Worm (Caenorhabditis elegans) whole organism, young adult: ENCODE data around the gene Y43F8C.17.

ENCODE experiments used
- B0336.3 ChIP-seq: fragments of 200-800 bp; sonication (Bioruptor generic); IDR thresholded peaks from 2 replicates; pipeline ENCODE4 v1.3.6; 2022; ENCODE audit warnings: missing genetic modification characterization, missing compliant biosample characterization
- D2030.7 ChIP-seq: fragments of 200-800 bp; sonication (Bioruptor generic); IDR thresholded peaks from 2 replicates; pipeline ENCODE4 v1.3.6; 2022; ENCODE audit warnings: missing genetic modification reagents, missing genetic modification characterization, missing compliant biosample characterization
- F22D6.2 ChIP-seq: sonication (generic microtip); optimal IDR thresholded peaks from 2 replicates; lab custom pipeline; 2016; ENCODE audit warnings: mild to moderate bottlenecking, missing genetic modification characterization, missing compliant biosample characterization
- F33H1.4 ChIP-seq: fragments of 200-800 bp; sonication (Bioruptor generic); IDR thresholded peaks from 2 replicates; pipeline ENCODE4 v1.3.6; 2022; ENCODE audit warnings: missing genetic modification reagents, missing genetic modification characterization, missing compliant biosample characterization
- K11D2.4 ChIP-seq: fragments of 200-800 bp; sonication (Bioruptor generic); IDR thresholded peaks from 2 replicates; pipeline ENCODE4 v1.3.6; 2022; ENCODE audit warnings: missing genetic modification reagents, missing genetic modification characterization, missing compliant biosample characterization
- T26A5.8 ChIP-seq: sonication (generic microtip); optimal IDR thresholded peaks from 2 replicates; lab custom pipeline; 2016; ENCODE audit warnings: missing genetic modification characterization, missing compliant biosample characterization
- Y53F4B.3 ChIP-seq: fragments of 200-800 bp; sonication (Bioruptor generic); IDR thresholded peaks from 2 replicates; pipeline ENCODE4 v1.3.6; 2022; ENCODE audit warnings: missing genetic modification reagents, missing genetic modification characterization, missing compliant biosample characterization
- Y95B8A.8 ChIP-seq: fragments of 200-800 bp; sonication (Bioruptor generic); IDR thresholded peaks from 2 replicates; pipeline ENCODE4 v1.3.6; 2022; ENCODE audit warnings: missing genetic modification reagents, missing genetic modification characterization, missing compliant biosample characterization
- chd-7 ChIP-seq: sonication (generic microtip); optimal IDR thresholded peaks from 2 replicates; lab custom pipeline; 2016; ENCODE audit warnings: mild to moderate bottlenecking, missing genetic modification characterization, moderate library complexity, missing compliant biosample characterization
- die-1 ChIP-seq: sonication (generic microtip); optimal IDR thresholded peaks from 2 replicates; lab custom pipeline; 2016; ENCODE audit warnings: missing genotype, mild to moderate bottlenecking, missing genetic modification characterization, missing compliant biosample characterization
- dox-1 ChIP-seq: fragments of 200-800 bp; sonication (Bioruptor generic); IDR thresholded peaks from 2 replicates; pipeline ENCODE4 v1.3.6; 2022; ENCODE audit warnings: missing genetic modification reagents, missing genetic modification characterization, missing compliant biosample characterization
- efl-1 ChIP-seq: fragments of 150-350 bp; optimal IDR thresholded peaks from 2 replicates; lab custom pipeline; 2014; ENCODE audit warnings: missing biosample characterization, missing genetic modification reagents, missing genetic modification characterization
- egl-18 ChIP-seq: fragments of 200-800 bp; sonication (Bioruptor generic); IDR thresholded peaks from 2 replicates; pipeline ENCODE4 v1.3.6; 2022; ENCODE audit warnings: missing genetic modification reagents, missing genetic modification characterization, missing compliant biosample characterization
- egrh-3 ChIP-seq: fragments of 200-800 bp; sonication (Bioruptor generic); IDR thresholded peaks from 2 replicates; pipeline ENCODE4 v1.3.6; 2022; ENCODE audit warnings: missing genetic modification reagents, missing genetic modification characterization, missing compliant biosample characterization
- ekl-4 ChIP-seq: fragments of 200-800 bp; sonication (Bioruptor generic); IDR thresholded peaks from 2 replicates; pipeline ENCODE4 v1.3.6; 2022; ENCODE audit warnings: missing genetic modification reagents, missing genetic modification characterization, missing compliant biosample characterization
- ets-4 ChIP-seq: fragments of 200-800 bp; sonication (Bioruptor generic); optimal IDR thresholded peaks from 2 replicates; lab custom pipeline; 2018; ENCODE audit warnings: mild to moderate bottlenecking, missing genetic modification characterization, missing compliant biosample characterization
- him-1 ChIP-seq: sonication (generic microtip); optimal IDR thresholded peaks from 2 replicates; lab custom pipeline; 2016; ENCODE audit warnings: missing genotype, missing genetic modification reagents, missing genetic modification characterization, missing compliant biosample characterization
- hlh-26 ChIP-seq: fragments of 200-800 bp; sonication (Bioruptor generic); conservative IDR thresholded peaks from 2 replicates; pipeline ENCODE4 v1.3.6; 2022; ENCODE audit warnings: missing genetic modification reagents, missing genetic modification characterization, missing compliant biosample characterization
- lag-1 ChIP-seq: fragments of 200-800 bp; sonication (Bioruptor generic); IDR thresholded peaks from 2 replicates; pipeline ENCODE4 v1.3.6; 2022; ENCODE audit warnings: missing genetic modification reagents, missing genetic modification characterization, missing compliant biosample characterization
- lin-54 ChIP-seq: fragments of 200-800 bp; sonication (Bioruptor generic); optimal IDR thresholded peaks from 2 replicates; lab custom pipeline; 2018; ENCODE audit warnings: mild to moderate bottlenecking, missing genetic modification characterization, missing compliant biosample characterization
- lsl-1 ChIP-seq: fragments of 200-800 bp; sonication (Bioruptor generic); optimal IDR thresholded peaks from 2 replicates; lab custom pipeline; 2018; ENCODE audit warnings: mild to moderate bottlenecking, missing genetic modification characterization, moderate library complexity, missing compliant biosample characterization
- madf-6 ChIP-seq: fragments of 200-800 bp; sonication (Bioruptor generic); IDR thresholded peaks from 2 replicates; pipeline ENCODE4 v1.3.6; 2022; ENCODE audit warnings: missing genetic modification reagents, missing genetic modification characterization, missing compliant biosample characterization
- madf-8 ChIP-seq: fragments of 200-800 bp; sonication (Bioruptor generic); conservative IDR thresholded peaks from 2 replicates; pipeline ENCODE4 v1.3.6; 2022; ENCODE audit warnings: missing genetic modification reagents, missing genetic modification characterization, missing compliant biosample characterization
- mcd-1 ChIP-seq: fragments of 200-800 bp; sonication (Bioruptor generic); IDR thresholded peaks from 2 replicates; pipeline ENCODE4 v1.3.6; 2022; ENCODE audit warnings: missing genetic modification reagents, missing genetic modification characterization, missing compliant biosample characterization
- nfya-1 ChIP-seq: sonication (generic microtip); optimal IDR thresholded peaks from 2 replicates; lab custom pipeline; 2017; ENCODE audit warnings: antibody characterized with exemption, missing compliant biosample characterization, missing genetic modification characterization, borderline replicate concordance; ENCODE audit not compliant: insufficient read depth
- nhr-80 ChIP-seq: sonication (generic microtip); optimal IDR thresholded peaks from 2 replicates; lab custom pipeline; 2016; ENCODE audit warnings: missing genetic modification characterization, missing compliant biosample characterization
- nhr-90 ChIP-seq: sonication (generic microtip); optimal IDR thresholded peaks from 2 replicates; lab custom pipeline; 2016; ENCODE audit warnings: missing genotype, mild to moderate bottlenecking, missing genetic modification characterization, missing compliant biosample characterization
- snpc-1.1 ChIP-seq: sonication (generic microtip); optimal IDR thresholded peaks from 2 replicates; lab custom pipeline; 2017; ENCODE audit warnings: missing genetic modification characterization, mild to moderate bottlenecking, missing compliant biosample characterization, antibody characterized with exemption, moderate library complexity, missing genotype, missing genetic modification reagents; ENCODE audit not compliant: insufficient read depth
- snpc-1.3 ChIP-seq: sonication (generic microtip); optimal IDR thresholded peaks from 2 replicates; lab custom pipeline; 2017; ENCODE audit warnings: missing genetic modification characterization, mild to moderate bottlenecking, missing compliant biosample characterization, antibody characterized with exemption, moderate library complexity, missing genotype, missing genetic modification reagents; ENCODE audit not compliant: insufficient read depth
- snpc-4 ChIP-seq, 5 experiments: fragments of 150-350 bp in 1 of 5; sonication (generic microtip) in 4 of 5; optimal IDR thresholded peaks; 2 replicates each; lab custom pipeline; 2014 to 2018; ENCODE audit warnings: missing genetic modification characterization in 5 of 5, missing biosample characterization in 3 of 5, antibody characterized with exemption in 2 of 5, mild to moderate bottlenecking in 2 of 5, missing compliant biosample characterization in 2 of 5, missing genotype in 2 of 5, moderate library complexity in 2 of 5, missing genetic modification reagents in 1 of 5
- sptf-2 ChIP-seq: fragments of 200-800 bp; sonication (Bioruptor generic); optimal IDR thresholded peaks from 2 replicates; lab custom pipeline; 2018; ENCODE audit warnings: mild to moderate bottlenecking, missing genetic modification characterization, missing compliant biosample characterization
- tbp1 ChIP-seq: fragments of 200-800 bp; sonication (Bioruptor generic); optimal IDR thresholded peaks from 2 replicates; lab custom pipeline; 2018; ENCODE audit warnings: mild to moderate bottlenecking, missing genetic modification characterization, missing compliant biosample characterization
- tbx-9 ChIP-seq: sonication (generic microtip); optimal IDR thresholded peaks from 2 replicates; lab custom pipeline; 2016; ENCODE audit warnings: borderline replicate concordance, missing genetic modification characterization, inconsistent platforms, missing compliant biosample characterization
- xnd-1 ChIP-seq: sonication (generic microtip); optimal IDR thresholded peaks from 2 replicates; lab custom pipeline; 2016; ENCODE audit warnings: missing genotype, missing genetic modification reagents, missing genetic modification characterization, missing compliant biosample characterization
- zfh-2 ChIP-seq: fragments of 200-800 bp; sonication (Bioruptor generic); conservative IDR thresholded peaks from 2 replicates; pipeline ENCODE4 v1.3.6; 2022; ENCODE audit warnings: missing genetic modification reagents, missing genetic modification characterization, missing compliant biosample characterization
- ztf-28 ChIP-seq: fragments of 200-800 bp; sonication (Bioruptor generic); IDR thresholded peaks from 2 replicates; pipeline ENCODE4 v1.3.6; 2022; ENCODE audit warnings: missing genetic modification reagents, missing genetic modification characterization, missing compliant biosample characterization

Y43F8C.17 gene

DNA sequence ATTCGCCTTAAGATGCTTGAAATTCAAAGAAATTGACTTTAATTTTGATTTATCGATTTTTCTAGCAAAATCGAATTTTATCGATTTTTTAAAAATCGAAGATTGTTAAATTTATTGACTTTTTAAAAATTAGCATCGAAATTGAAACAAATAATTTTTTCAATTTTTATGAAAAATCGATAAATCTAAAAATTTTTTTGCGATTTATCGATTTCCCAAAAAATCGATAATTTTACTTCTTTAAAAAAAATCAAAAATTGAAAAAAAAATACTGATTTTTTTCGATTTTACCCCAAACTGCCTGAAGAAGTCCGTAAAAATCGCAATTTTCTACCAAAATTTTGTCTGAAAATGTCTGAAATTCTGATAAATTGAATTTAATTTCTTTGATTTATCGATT is 24.0 kb upstream of the Y43F8C.17 start (continued):
- TF ChIP-seq hlh-26 (GFP tag; lab: Robert Waterston, UW) (no peak), egl-18 (GFP tag; lab: Robert Waterston, UW) (no peak)

DNA sequence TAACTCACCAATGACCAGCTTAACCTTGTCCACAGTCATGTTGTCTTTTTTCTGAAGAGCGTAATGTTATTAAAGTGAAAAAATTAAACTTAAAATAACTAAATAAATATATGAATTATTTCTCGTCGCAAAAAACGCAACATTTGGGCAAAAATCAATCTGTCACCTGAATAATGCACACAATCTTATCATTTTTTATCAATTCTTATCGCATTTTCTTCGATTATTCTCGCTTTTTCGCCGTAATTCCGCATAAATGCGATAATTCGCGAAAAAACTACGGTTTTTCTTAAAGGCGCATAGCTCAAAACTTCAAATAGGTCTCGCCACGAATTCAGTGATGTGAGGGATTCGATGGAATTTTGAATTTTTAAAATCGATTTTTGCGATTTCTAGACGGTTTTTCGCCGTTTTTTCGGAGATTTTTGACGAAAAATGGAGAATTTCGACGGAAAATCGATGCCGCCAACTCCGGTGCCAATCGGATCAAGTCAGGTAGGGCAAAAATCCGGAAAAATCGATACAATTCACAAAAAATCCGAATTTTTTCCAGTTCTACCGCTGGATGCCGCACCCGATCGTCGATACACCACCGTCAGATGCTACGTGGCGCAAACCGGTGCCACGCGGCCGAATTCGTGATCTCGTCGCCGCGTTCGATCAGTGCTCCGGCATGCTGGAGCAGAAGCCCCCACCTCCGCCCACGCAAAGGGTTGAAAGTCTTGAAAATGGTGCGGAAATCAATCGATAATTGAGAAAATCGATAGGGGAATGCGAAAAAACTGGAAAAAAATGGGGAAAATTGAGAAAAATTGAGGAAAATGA is 18.4 kb upstream of the Y43F8C.17 start, which contains the start of the genes Y43F8C.13 and ani-3:
Gene Y43F8C.13 (minus strand): TSS at position 51 of the 825 bp plus-strand sequence.
Gene ani-3 (plus strand): TSS at position 385 of the 825 bp plus-strand sequence.
- peak; percentile 2 for TF ChIP-seq efl-1 (GFP tag; lab: Kevin White, UChicago)
- peak; percentile 31; the same call in 1 of the 2 replicates for TF ChIP-seq D2030.7 (GFP tag; lab: Robert Waterston, UW)
- 0 out of 2 replicates have a peak, but pooled peaks have one; percentile 9 for TF ChIP-seq mcd-1
- no peak for TF ChIP-seq tbx-9 (tag; lab: Kevin White, UChicago)
- TF ChIP-seq lin-54 (GFP tag; lab: Kevin White, UChicago): peak; percentile 9
- TF ChIP-seq tbp1: no peak
- TF ChIP-seq him-1 (tag; lab: Kevin White, UChicago): peak; percentile 16
- TF ChIP-seq madf-6: peak; percentile 75
- no peak for TF ChIP-seq nhr-90 (tag; lab: Kevin White, UChicago)
- TF ChIP-seq ztf-28 (GFP tag; lab: Robert Waterston, UW): no peak
- TF ChIP-seq egrh-3 (GFP tag; lab: Robert Waterston, UW): peak; percentile 28; the same call in 1 of the 2 replicates
- TF ChIP-seq chd-7: no peak
- TF ChIP-seq zfh-2: peak; percentile 81
- peak; percentile 38; the same call in 1 of the 2 replicates for TF ChIP-seq B0336.3 (GFP tag; lab: Robert Waterston, UW)
- TF ChIP-seq snpc-4 (GFP tag; optimal IDR thresholded peaks at IDR 0.05; lab: Kevin White, UChicago): no peak
- peak in 1 of 4 experiments; percentile 7 for TF ChIP-seq snpc-4 (tag; optimal IDR thresholded peaks at IDR 0.05; lab: Kevin White, UChicago)
- no peak for TF ChIP-seq nfya-1 (tag; lab: Kevin White, UChicago)
- peak; percentile 77 for TF ChIP-seq lsl-1 (GFP tag; lab: Kevin White, UChicago)
- peak; percentile 51 for TF ChIP-seq nhr-80
- TF ChIP-seq F33H1.4: peak; percentile 87
- peak; percentile 73 for TF ChIP-seq xnd-1 (tag; lab: Kevin White, UChicago)
- peak; percentile 47; the same call in 1 of the 2 replicates for TF ChIP-seq madf-8
- TF ChIP-seq, all 124 proteins: peak for 15

DNA sequence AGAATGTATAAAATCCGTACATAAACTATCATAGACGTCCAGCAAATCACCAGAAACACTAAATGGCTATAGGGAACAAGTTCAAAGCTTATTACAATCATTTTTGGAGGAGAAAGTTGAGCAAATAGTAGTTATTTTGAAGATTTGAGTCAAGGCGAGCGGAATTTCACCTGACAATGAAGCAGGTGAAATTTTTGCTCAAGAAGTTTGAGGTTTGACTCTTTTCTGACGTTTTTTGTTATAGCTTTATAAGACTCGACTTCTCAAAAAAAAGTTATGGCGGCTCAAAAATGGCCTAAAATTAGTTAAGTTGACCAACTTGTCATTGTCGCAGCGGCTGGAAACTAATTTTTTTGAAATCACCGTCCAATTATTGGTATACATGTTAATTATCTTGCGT is 7.1 kb upstream of the Y43F8C.17 start, which contains the start of gene srv-3:
Gene srv-3 (minus strand): TSS at position 101 of the 400 bp plus-strand sequence.
- TF ChIP-seq ets-4 (GFP tag; lab: Kevin White, UChicago): no peak
- TF ChIP-seq dox-1 (GFP tag; lab: Robert Waterston, UW): no peak
- no peak for TF ChIP-seq lag-1
- TF ChIP-seq ekl-4 (GFP tag; lab: Robert Waterston, UW): no peak
- no peak for TF ChIP-seq T26A5.8 (tag; lab: Kevin White, UChicago)
- TF ChIP-seq lsl-1 (GFP tag; lab: Kevin White, UChicago): no peak
- TF ChIP-seq madf-6: no peak
- no peak for TF ChIP-seq Y53F4B.3 (GFP tag; lab: Robert Waterston, UW)
- TF ChIP-seq Y95B8A.8 (GFP tag; lab: Robert Waterston, UW): no peak
- TF ChIP-seq snpc-1.1 (tag; lab: Kevin White, UChicago): no peak
- no peak for TF ChIP-seq sptf-2 (GFP tag; lab: Kevin White, UChicago)
- TF ChIP-seq K11D2.4 (GFP tag; lab: Robert Waterston, UW): no peak
- TF ChIP-seq mcd-1: no peak
- TF ChIP-seq die-1 (tag; lab: Kevin White, UChicago): no peak
- no peak for TF ChIP-seq snpc-1.3 (tag; lab: Kevin White, UChicago)
- no peak for TF ChIP-seq F22D6.2
- TF ChIP-seq, all 124 proteins: peak for 0
